Worm (Caenorhabditis elegans): ENCODE results near the gene die-1.

DNA sequence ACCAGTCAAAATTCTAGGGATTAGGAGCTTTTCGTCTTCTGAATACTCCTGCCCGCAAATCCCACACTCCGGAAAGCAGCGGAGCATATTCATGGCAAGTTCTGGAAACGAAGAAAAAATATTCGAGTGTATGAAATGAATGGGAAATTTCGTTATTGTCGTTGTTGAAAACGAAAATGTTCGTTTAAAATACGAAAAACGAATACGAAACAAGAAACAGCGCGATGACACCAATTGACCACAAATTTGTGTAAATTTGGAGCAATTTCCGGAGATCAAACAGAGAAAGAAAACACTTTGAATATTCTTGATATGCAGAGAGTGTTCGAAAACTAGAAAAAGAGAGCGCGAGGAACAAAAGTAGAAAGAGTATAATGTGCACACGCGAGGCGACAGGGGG, 37.9 kb upstream of the die-1 start, which contains the start of gene ZK945.4:
- no peak for TF ChIP-seq pes-1 (GFP tag; IDR thresholded peaks at IDR 0.05)
- TF ChIP-seq tbx-11 (GFP tag; IDR thresholded peaks at IDR 0.05) = no peak
- no peak for TF ChIP-seq hmg-4 (GFP tag; optimal IDR thresholded peaks at IDR 0.05)
- no peak for TF ChIP-seq ama-1 (optimal IDR thresholded peaks at IDR 0.05)
- no peak for TF ChIP-seq B0310.2 (tag; optimal IDR thresholded peaks at IDR 0.05)
- TF ChIP-seq aly-1 (tag; optimal IDR thresholded peaks at IDR 0.05) = no peak
- TF ChIP-seq hmbx-1 (tag; optimal IDR thresholded peaks at IDR 0.05) = no peak
- TF ChIP-seq ceh-13 (GFP tag; optimal IDR thresholded peaks at IDR 0.05) = no peak

Data from whole organism, early embryonic.